Worm (Caenorhabditis elegans): Measurements from ENCODE around the gene srw-130.

- TF ChIP-seq unc-62 (GFP tag; optimal IDR thresholded peaks at IDR 0.05) (no peak), nhr-12 (tag; optimal IDR thresholded peaks at IDR 0.05) (no peak), ama-1 (optimal IDR thresholded peaks at IDR 0.05) (no peak), nhr-23 (tag; optimal IDR thresholded peaks at IDR 0.05) (no peak), F13H6.1 (tag; optimal IDR thresholded peaks at IDR 0.05) (no peak), R02D3.7 (tag; optimal IDR thresholded peaks at IDR 0.05) (no peak), lin-13 (GFP tag; optimal IDR thresholded peaks at IDR 0.05) (no peak), nhr-77 (tag; optimal IDR thresholded peaks at IDR 0.05) (no peak), mdl-1 (tag; optimal IDR thresholded peaks at IDR 0.05) (no peak), fos-1 (tag; optimal IDR thresholded peaks at IDR 0.05) (no peak), aly-2 (tag; optimal IDR thresholded peaks at IDR 0.05) (no peak), elt-3 (tag; optimal IDR thresholded peaks at IDR 0.05) (no peak), ceh-82 (tag; optimal IDR thresholded peaks at IDR 0.05) (no peak)
Observed at ce11 chrV:3592099-3592498, 43.4 kb upstream of the srw-130 start, which contains the start of gene T22F3.12.

All from whole organism, L2 larva.